Fruit fly (Drosophila melanogaster) whole organism, embryonic: ENCODE results near the gene RpL10Ab.
A peak's percentile ranks its signal among the peaks of the same experiment; 100 is the strongest.

Experiments used
- Antp ChIP-seq: fragments of 200-800 bp; sonication (Bioruptor generic); optimal IDR thresholded peaks from 3 replicates; lab custom pipeline; 2016; ENCODE audit warnings: missing biosample characterization, missing genetic modification characterization
- B-H2 ChIP-seq: fragments of 200-800 bp; sonication (Bioruptor generic); optimal IDR thresholded peaks from 2 replicates; lab custom pipeline; 2018; ENCODE audit warnings: missing biosample characterization, mild to moderate bottlenecking, missing genetic modification characterization
- CG10543 ChIP-seq: fragments of 200-800 bp; sonication (Bioruptor generic); optimal IDR thresholded peaks from 3 replicates; lab custom pipeline; 2017; ENCODE audit warnings: missing biosample characterization, mild to moderate bottlenecking, missing genetic modification characterization, moderate library complexity
- CG10979 ChIP-seq: fragments of 200-800 bp; sonication (Bioruptor generic); optimal IDR thresholded peaks from 2 replicates; lab custom pipeline; 2018; ENCODE audit warnings: missing biosample characterization, mild to moderate bottlenecking, missing genetic modification characterization, moderate library complexity
- CG12104 ChIP-seq: fragments of 200-800 bp; sonication (Bioruptor generic); optimal IDR thresholded peaks from 3 replicates; lab custom pipeline; 2016; ENCODE audit warnings: missing biosample characterization, missing genetic modification characterization
- CG14050 ChIP-seq: fragments of 200-800 bp; sonication (Bioruptor generic); IDR thresholded peaks from 3 replicates; pipeline ENCODE4 v1.3.6; 2022; ENCODE audit warnings: missing biosample characterization, missing genetic modification characterization
- CG16779 ChIP-seq: fragments of 200-800 bp; sonication (Bioruptor generic); IDR thresholded peaks from 2 replicates; pipeline ENCODE4 v1.3.6; 2022; ENCODE audit warnings: missing biosample characterization, missing genetic modification characterization
- CG17359 ChIP-seq: fragments of 200-800 bp; sonication (Bioruptor generic); optimal IDR thresholded peaks from 3 replicates; lab custom pipeline; 2018; ENCODE audit warnings: missing biosample characterization, mild to moderate bottlenecking, missing genetic modification characterization, moderate library complexity
- CG17385 ChIP-seq: fragments of 200-800 bp; sonication (Bioruptor generic); optimal IDR thresholded peaks from 3 replicates; lab custom pipeline; 2018; ENCODE audit warnings: missing biosample characterization, mild to moderate bottlenecking, missing genetic modification characterization
- CG18011 ChIP-seq: fragments of 200-800 bp; sonication (Bioruptor generic); optimal IDR thresholded peaks from 2 replicates; lab custom pipeline; 2017; ENCODE audit warnings: missing biosample characterization, missing genetic modification characterization, mild to moderate bottlenecking, moderate library complexity, missing genotype
- CG1832 ChIP-seq: fragments of 200-800 bp; sonication (Bioruptor generic); optimal IDR thresholded peaks from 2 replicates; lab custom pipeline; 2017; ENCODE audit warnings: missing biosample characterization, mild to moderate bottlenecking, missing genetic modification characterization, inconsistent platforms
- CG18599 ChIP-seq: fragments of 200-800 bp; sonication (Bioruptor generic); optimal IDR thresholded peaks from 3 replicates; lab custom pipeline; 2017; ENCODE audit warnings: missing biosample characterization, missing genetic modification characterization, mild to moderate bottlenecking, moderate library complexity, missing genetic modification reagents
- CG3847 ChIP-seq: fragments of 200-800 bp; sonication (Bioruptor generic); IDR thresholded peaks from 2 replicates; pipeline ENCODE4 v1.3.6; 2022; ENCODE audit warnings: missing biosample characterization, missing genetic modification characterization
- CG4282 ChIP-seq: fragments of 200-800 bp; sonication (Bioruptor generic); optimal IDR thresholded peaks from 2 replicates; lab custom pipeline; 2016; ENCODE audit warnings: missing biosample characterization, missing genetic modification characterization
- CG4360 ChIP-seq: fragments of 200-800 bp; sonication (Bioruptor generic); IDR thresholded peaks from 2 replicates; pipeline ENCODE4 v1.3.6; 2022; ENCODE audit warnings: missing biosample characterization, missing genetic modification characterization
- CG5245 ChIP-seq: fragments of 200-800 bp; sonication (Bioruptor generic); optimal IDR thresholded peaks from 3 replicates; lab custom pipeline; 2016; ENCODE audit warnings: missing biosample characterization, missing genetic modification characterization
- CG7745 ChIP-seq: fragments of 200-800 bp; sonication (Bioruptor generic); optimal IDR thresholded peaks from 2 replicates; lab custom pipeline; 2018; ENCODE audit warnings: missing biosample characterization, mild to moderate bottlenecking, missing genetic modification characterization, moderate library complexity
- CG7786 ChIP-seq: fragments of 200-800 bp; sonication (Bioruptor generic); optimal IDR thresholded peaks from 2 replicates; lab custom pipeline; 2016; ENCODE audit warnings: missing biosample characterization, missing genetic modification characterization
- CG8089 ChIP-seq: fragments of 200-800 bp; sonication (Bioruptor generic); optimal IDR thresholded peaks from 3 replicates; lab custom pipeline; 2016; ENCODE audit warnings: missing biosample characterization, missing genetic modification characterization
- CG9215 ChIP-seq: fragments of 200-800 bp; sonication (Bioruptor generic); IDR thresholded peaks from 2 replicates; pipeline ENCODE4 v1.3.6; 2022; ENCODE audit warnings: missing biosample characterization, missing genetic modification characterization
- Camta ChIP-seq: fragments of 200-800 bp; sonication (Bioruptor generic); optimal IDR thresholded peaks from 2 replicates; lab custom pipeline; 2016; ENCODE audit warnings: missing biosample characterization, missing genetic modification characterization
- Dip3 ChIP-seq: fragments of 200-800 bp; sonication (Bioruptor generic); optimal IDR thresholded peaks from 3 replicates; lab custom pipeline; 2016; ENCODE audit warnings: missing biosample characterization, missing genetic modification characterization
- Ets97D ChIP-seq: fragments of 200-800 bp; sonication (Bioruptor generic); optimal IDR thresholded peaks from 3 replicates; lab custom pipeline; 2016; ENCODE audit warnings: missing biosample characterization, missing genetic modification characterization
- H15 ChIP-seq: fragments of 200-800 bp; sonication (Bioruptor generic); IDR thresholded peaks from 3 replicates; pipeline ENCODE4 v1.3.6; 2022; ENCODE audit warnings: missing biosample characterization, missing genetic modification characterization
- HmgZ ChIP-seq: fragments of 200-800 bp; sonication (Bioruptor generic); optimal IDR thresholded peaks from 2 replicates; lab custom pipeline; 2018; ENCODE audit warnings: missing biosample characterization, mild to moderate bottlenecking, missing genetic modification characterization
- MESR4 ChIP-seq: fragments of 200-800 bp; sonication (Bioruptor generic); optimal IDR thresholded peaks from 2 replicates; lab custom pipeline; 2018; ENCODE audit warnings: missing biosample characterization, mild to moderate bottlenecking, missing genetic modification characterization, moderate library complexity
- NK7.1 ChIP-seq: fragments of 200-800 bp; sonication (Bioruptor generic); optimal IDR thresholded peaks from 3 replicates; lab custom pipeline; 2016; ENCODE audit warnings: missing biosample characterization, missing genetic modification characterization
- Nf-YA ChIP-seq: fragments of 200-800 bp; sonication (Bioruptor generic); IDR thresholded peaks from 2 replicates; pipeline ENCODE4 v1.3.6; 2022; ENCODE audit warnings: missing biosample characterization, missing genetic modification characterization
- Spps ChIP-seq: fragments of 200-800 bp; sonication (Bioruptor generic); optimal IDR thresholded peaks from 2 replicates; lab custom pipeline; 2018; ENCODE audit warnings: missing biosample characterization, mild to moderate bottlenecking, missing genetic modification characterization
- ac ChIP-seq: fragments of 200-800 bp; sonication (Bioruptor generic); optimal IDR thresholded peaks from 3 replicates; lab custom pipeline; 2017; ENCODE audit warnings: missing biosample characterization, mild to moderate bottlenecking, missing genetic modification characterization
- ase ChIP-seq: fragments of 200-800 bp; sonication (Bioruptor generic); IDR thresholded peaks from 3 replicates; pipeline ENCODE4 v1.3.6; 2022; ENCODE audit warnings: missing biosample characterization, missing genetic modification characterization
- bab2 ChIP-seq: fragments of 200-800 bp; sonication (Bioruptor generic); optimal IDR thresholded peaks from 2 replicates; lab custom pipeline; 2016; ENCODE audit warnings: missing biosample characterization, missing genetic modification characterization
- bcd ChIP-seq: fragments of 200-800 bp; sonication (Bioruptor generic); optimal IDR thresholded peaks from 2 replicates; lab custom pipeline; 2017; ENCODE audit warnings: missing biosample characterization, mild to moderate bottlenecking, missing genetic modification characterization
- bigmax ChIP-seq: fragments of 200-800 bp; sonication (Bioruptor generic); optimal IDR thresholded peaks from 2 replicates; lab custom pipeline; 2018; ENCODE audit warnings: missing biosample characterization, mild to moderate bottlenecking, missing genetic modification characterization
- bsh ChIP-seq, 2 experiments: fragments of 200-800 bp; sonication (Bioruptor generic); optimal IDR thresholded peaks; 2 replicates each; lab custom pipeline; 2017 to 2018; ENCODE audit warnings: mild to moderate bottlenecking in 2 of 2, missing biosample characterization in 2 of 2, missing genetic modification characterization in 2 of 2, moderate library complexity in 1 of 2
- chm ChIP-seq: fragments of 200-800 bp; sonication (Bioruptor generic); IDR thresholded peaks from 2 replicates; pipeline ENCODE4 v1.3.6; 2022; ENCODE audit warnings: missing biosample characterization, missing genetic modification characterization
- fru ChIP-seq: fragments of >200 bp; optimal IDR thresholded peaks from 2 replicates; lab custom pipeline; 2017
- ftz-f1 ChIP-seq: fragments of 200-800 bp; sonication (Bioruptor generic); optimal IDR thresholded peaks from 2 replicates; lab custom pipeline; 2016; ENCODE audit warnings: missing biosample characterization, missing genetic modification characterization
- grn ChIP-seq: fragments of 200-800 bp; sonication (Bioruptor generic); optimal IDR thresholded peaks from 3 replicates; lab custom pipeline; 2017; ENCODE audit warnings: missing biosample characterization, missing genetic modification characterization
- h ChIP-seq: fragments of >200 bp; optimal IDR thresholded peaks from 2 replicates; lab custom pipeline; 2017
- kni ChIP-seq: fragments of 200-800 bp; sonication (Bioruptor generic); optimal IDR thresholded peaks from 3 replicates; lab custom pipeline; 2017; ENCODE audit warnings: mild to moderate bottlenecking, missing biosample characterization, missing genetic modification reagents, missing genetic modification characterization
- luna ChIP-seq: fragments of 200-800 bp; sonication (Bioruptor generic); optimal IDR thresholded peaks from 2 replicates; lab custom pipeline; 2016; ENCODE audit warnings: missing biosample characterization, missing genetic modification characterization
- nmo ChIP-seq: fragments of 200-800 bp; sonication (Bioruptor generic); optimal IDR thresholded peaks from 2 replicates; lab custom pipeline; 2018; ENCODE audit warnings: missing biosample characterization, mild to moderate bottlenecking, missing genetic modification characterization, moderate library complexity
- p53 ChIP-seq: fragments of 200-800 bp; sonication (Bioruptor generic); optimal IDR thresholded peaks from 2 replicates; lab custom pipeline; 2016; ENCODE audit warnings: missing biosample characterization, missing genetic modification characterization
- pros ChIP-seq: fragments of 200-800 bp; sonication (Bioruptor generic); optimal IDR thresholded peaks from 3 replicates; lab custom pipeline; 2019; ENCODE audit warnings: missing biosample characterization, mild to moderate bottlenecking, missing genetic modification characterization, moderate library complexity
- ro ChIP-seq: fragments of 200-800 bp; sonication (Bioruptor generic); IDR thresholded peaks from 2 replicates; pipeline ENCODE4 v1.3.6; 2022; ENCODE audit warnings: missing biosample characterization, missing genetic modification characterization
- sd ChIP-seq: fragments of 200-800 bp; sonication (Bioruptor generic); optimal IDR thresholded peaks from 3 replicates; lab custom pipeline; 2018; ENCODE audit warnings: missing biosample characterization, mild to moderate bottlenecking, missing genetic modification characterization, moderate library complexity
- sima ChIP-seq: fragments of 200-800 bp; sonication (Bioruptor generic); optimal IDR thresholded peaks from 2 replicates; lab custom pipeline; 2016; ENCODE audit warnings: missing biosample characterization, missing genetic modification characterization
- stc ChIP-seq: fragments of 200-800 bp; sonication (Bioruptor generic); IDR thresholded peaks from 2 replicates; pipeline ENCODE4 v1.3.6; 2022; ENCODE audit warnings: missing biosample characterization, missing genetic modification characterization
- zfh2 ChIP-seq: fragments of 200-800 bp; sonication (Bioruptor generic); optimal IDR thresholded peaks from 2 replicates; lab custom pipeline; 2016; ENCODE audit warnings: missing biosample characterization, missing genetic modification characterization

RpL10Ab gene

dm6 chr3L:11822446-11823334 is at the start of gene RpL10Ab (continued):
- peak; percentile 67; the same call in 1 of the 2 replicates for TF ChIP-seq CG9215
- TF ChIP-seq stc: no peak; the same call in 1 of the 2 replicates
- TF ChIP-seq nmo (GFP tag; lab: Kevin White, UChicago): peak; percentile 73
- peak; percentile 68; the same call in 2 of the 3 replicates for TF ChIP-seq H15
- TF ChIP-seq ftz-f1 (GFP tag; lab: Kevin White, UChicago): no peak
- no peak for TF ChIP-seq Spps (tag; lab: Kevin White, UChicago)
- TF ChIP-seq sd (tag; lab: Kevin White, UChicago): no peak
- peak; percentile 16 for TF ChIP-seq CG8089
- TF ChIP-seq Nf-YA: 0 out of 2 replicates have a peak, but pooled peaks have one; percentile 51
- TF ChIP-seq CG17385: peak; percentile 2
- peak; percentile 22 for TF ChIP-seq Camta (GFP tag; lab: Kevin White, UChicago)
- no peak for TF ChIP-seq CG7745 (tag; lab: Kevin White, UChicago)
- peak; percentile 33 for TF ChIP-seq CG18011 (GFP tag; lab: Kevin White, UChicago)
- TF ChIP-seq NK7.1 (GFP tag; lab: Kevin White, UChicago): no peak
- no peak for TF ChIP-seq CG1832
- no peak for TF ChIP-seq CG4360 (GFP tag; lab: Robert Waterston, UW)
- TF ChIP-seq CG10543 (GFP tag; lab: Kevin White, UChicago): peak; percentile 54
- TF ChIP-seq h (lab: Kevin White, UChicago): no peak
- no peak for TF ChIP-seq Antp (GFP tag; lab: Kevin White, UChicago)
- TF ChIP-seq CG3847 (GFP tag; lab: Robert Waterston, UW): peak; percentile 45
- TF ChIP-seq ase (GFP tag; lab: Robert Waterston, UW): peak; percentile 44; the same call in 2 of the 3 replicates
- TF ChIP-seq Dip3 (GFP tag; lab: Kevin White, UChicago): peak; percentile 12
- no peak for TF ChIP-seq pros
- no peak for TF ChIP-seq bab2
- TF ChIP-seq HmgZ (tag; lab: Kevin White, UChicago): no peak
- TF ChIP-seq bigmax (GFP tag; lab: Kevin White, UChicago): no peak
- TF ChIP-seq Ets97D: peak; percentile 97
- TF ChIP-seq MESR4 (GFP tag; lab: Kevin White, UChicago): peak; percentile 99
- no peak for TF ChIP-seq CG14050 (GFP tag; lab: Robert Waterston, UW)
- TF ChIP-seq p53 (GFP tag; lab: Kevin White, UChicago): no peak
- TF ChIP-seq CG10979 (tag; lab: Kevin White, UChicago): peak; percentile 17
- TF ChIP-seq B-H2: peak; percentile 84
- TF ChIP-seq CG7786: no peak
- TF ChIP-seq CG12104 (GFP tag; lab: Kevin White, UChicago): peak; percentile 65
- peak; percentile 87 for TF ChIP-seq chm
- peak; percentile 69 for TF ChIP-seq bcd (GFP tag; lab: Kevin White, UChicago)
- TF ChIP-seq CG17359 (tag; lab: Kevin White, UChicago): peak; percentile 31
- TF ChIP-seq fru (lab: Kevin White, UChicago): no peak
- no peak for TF ChIP-seq grn (GFP tag; lab: Kevin White, UChicago)
- no peak for TF ChIP-seq sima
- TF ChIP-seq ac (GFP tag; lab: Kevin White, UChicago): no peak
- TF ChIP-seq luna: peak; percentile 24
- TF ChIP-seq zfh2 (GFP tag; lab: Kevin White, UChicago): peak; percentile 68
- peak; percentile 19 to 24 for TF ChIP-seq bsh (GFP tag; optimal IDR thresholded peaks at IDR 0.05; lab: Kevin White, UChicago)
- TF ChIP-seq CG18599 (GFP tag; lab: Kevin White, UChicago): peak; percentile 68
- peak; percentile 28 for TF ChIP-seq kni
- TF ChIP-seq CG16779 (GFP tag; lab: Robert Waterston, UW): no peak
- TF ChIP-seq CG4282 (GFP tag; lab: Kevin White, UChicago): peak; percentile 5
- TF ChIP-seq ro (GFP tag; lab: Robert Waterston, UW): no peak
- peak; percentile 6 for TF ChIP-seq CG5245 (GFP tag; lab: Kevin White, UChicago)
